Worm (Caenorhabditis elegans) whole organism, L3 larva: ENCODE data around the gene lntl-1.

Experiments
- R02D3.7 ChIP-seq: fragments of 150-350 bp; optimal IDR thresholded peaks from 2 replicates; lab custom pipeline; 2014; ENCODE audit warnings: missing biosample characterization, missing genetic modification characterization
- nfya-1 ChIP-seq: sonication (generic microtip); optimal IDR thresholded peaks from 2 replicates; lab custom pipeline; 2017; ENCODE audit warnings: missing genetic modification characterization, mild to moderate bottlenecking, missing compliant biosample characterization, antibody characterized with exemption, moderate library complexity; ENCODE audit not compliant: insufficient read depth
- nhr-12 ChIP-seq: fragments of 150-350 bp; optimal IDR thresholded peaks from 2 replicates; lab custom pipeline; 2014; ENCODE audit warnings: missing biosample characterization, missing genetic modification characterization
- tbx-2 ChIP-seq: sonication (generic microtip); optimal IDR thresholded peaks from 2 replicates; lab custom pipeline; 2016; ENCODE audit warnings: mild to moderate bottlenecking, missing genetic modification characterization, missing compliant biosample characterization
- unc-39 ChIP-seq: sonication (generic microtip); optimal IDR thresholded peaks from 4 replicates; lab custom pipeline; 2017; ENCODE audit warnings: missing biosample characterization, missing genetic modification characterization

DNA sequence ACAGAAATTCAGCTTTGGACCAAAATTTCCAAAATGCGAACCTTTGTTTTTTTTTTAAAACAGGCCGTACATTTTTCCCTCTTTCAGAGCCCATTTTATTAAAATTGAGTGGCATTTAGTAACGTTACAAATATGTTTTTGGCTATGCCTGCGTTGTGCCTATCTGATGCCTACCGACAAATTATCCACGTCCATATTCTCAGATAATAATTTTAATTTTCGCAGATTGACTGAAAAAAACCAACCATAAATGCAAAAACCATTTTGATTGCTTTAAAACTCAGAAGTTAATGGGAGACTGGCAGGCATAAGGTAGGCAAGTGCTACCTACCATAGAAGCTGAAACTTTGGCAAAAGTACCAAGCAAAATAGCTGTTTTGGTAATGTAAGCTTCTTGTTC is 46.2 kb downstream of the lntl-1 start:
- TF ChIP-seq nhr-12 (no peak), tbx-2 (tag; lab: Kevin White, UChicago) (no peak), nfya-1 (tag; lab: Kevin White, UChicago) (no peak), unc-39 (tag; lab: Kevin White, UChicago) (no peak), R02D3.7 (tag; lab: Kevin White, UChicago) (no peak)
